Worm (Caenorhabditis elegans): Measurements from ENCODE around the gene best-5.

The best-5 gene

ce11 chrIII:9666668-9667067 is 23.4 kb downstream of the best-5 start:
- TF ChIP-seq nhr-23 (tag; optimal IDR thresholded peaks at IDR 0.05) (peak; percentile 5), lsy-12 (tag; optimal IDR thresholded peaks at IDR 0.05) (no peak), lin-15B (tag; optimal IDR thresholded peaks at IDR 0.05) (no peak), nhr-237 (tag; optimal IDR thresholded peaks at IDR 0.05) (no peak), skn-1 (tag; optimal IDR thresholded peaks at IDR 0.05) (no peak), nfya-1 (tag; optimal IDR thresholded peaks at IDR 0.05; ENCODE audit: insufficient read depth) (peak; percentile 14), egl-27 (tag; optimal IDR thresholded peaks at IDR 0.05) (no peak), daf-12 (tag; optimal IDR thresholded peaks at IDR 0.05) (no peak), nhr-25 (tag; optimal IDR thresholded peaks at IDR 0.05) (peak; percentile 19), unc-39 (tag; optimal IDR thresholded peaks at IDR 0.05) (no peak), elt-3 (tag; optimal IDR thresholded peaks at IDR 0.05) (no peak), pha-4 (tag; optimal IDR thresholded peaks at IDR 0.05) (peak; percentile 77)

- TF ChIP-seq pha-4 (tag; optimal IDR thresholded peaks at IDR 0.05) (peak; percentile 13), zag-1 (tag; optimal IDR thresholded peaks at IDR 0.05) (no peak), nhr-23 (tag; optimal IDR thresholded peaks at IDR 0.05) (peak; percentile 67), R02D3.7 (tag; optimal IDR thresholded peaks at IDR 0.05) (no peak), ceh-28 (tag; optimal IDR thresholded peaks at IDR 0.05) (no peak), tbx-2 (tag; optimal IDR thresholded peaks at IDR 0.05) (no peak), nhr-25 (tag; optimal IDR thresholded peaks at IDR 0.05) (peak; percentile 64)
These were observed 23.8 kb downstream of the best-5 start for ce11 chrIII:9666239-9666638.

ce11 chrIII:9665490-9666179 is 24.4 kb downstream of the best-5 start:
- TF ChIP-seq nfya-1 (tag; optimal IDR thresholded peaks at IDR 0.05; ENCODE audit: insufficient read depth) (peak; percentile 64), elt-1 (tag; optimal IDR thresholded peaks at IDR 0.05) (no peak), skn-1 (tag; optimal IDR thresholded peaks at IDR 0.05) (no peak), ZK546.5 (tag; optimal IDR thresholded peaks at IDR 0.05) (no peak), hmg-11 (tag; optimal IDR thresholded peaks at IDR 0.05) (peak; percentile 26), ceh-16 (tag; optimal IDR thresholded peaks at IDR 0.05) (no peak), mml-1 (tag; optimal IDR thresholded peaks at IDR 0.05) (no peak), ceh-82 (tag; optimal IDR thresholded peaks at IDR 0.05) (no peak), zag-1 (tag; optimal IDR thresholded peaks at IDR 0.05) (no peak), nhr-237 (tag; optimal IDR thresholded peaks at IDR 0.05) (no peak), nhr-11 (tag; optimal IDR thresholded peaks at IDR 0.05) (no peak), unc-62 (GFP tag; optimal IDR thresholded peaks at IDR 0.05) (peak; percentile 57), nhr-12 (tag; optimal IDR thresholded peaks at IDR 0.05) (no peak), elt-3 (tag; optimal IDR thresholded peaks at IDR 0.05) (no peak), ama-1 (optimal IDR thresholded peaks at IDR 0.05) (no peak), nhr-76 (tag; optimal IDR thresholded peaks at IDR 0.05) (no peak), nhr-77 (tag; optimal IDR thresholded peaks at IDR 0.05) (no peak), nhr-43 (tag; optimal IDR thresholded peaks at IDR 0.05; ENCODE audit: poor library complexity, severe bottlenecking) (peak; percentile 42), pha-4 (tag; optimal IDR thresholded peaks at IDR 0.05) (no peak), pqm-1 (tag; optimal IDR thresholded peaks at IDR 0.05) (peak; percentile 80), ztf-11 (tag; optimal IDR thresholded peaks at IDR 0.05) (no peak), ceh-9 (tag; optimal IDR thresholded peaks at IDR 0.05) (no peak), elt-2 (tag; optimal IDR thresholded peaks at IDR 0.05) (peak; percentile 85), eor-1 (tag; optimal IDR thresholded peaks at IDR 0.05) (no peak), lin-39 (tag; optimal IDR thresholded peaks at IDR 0.05) (peak; percentile 62), fkh-2 (tag; optimal IDR thresholded peaks at IDR 0.05) (no peak), nhr-23 (tag; optimal IDR thresholded peaks at IDR 0.05) (peak; percentile 9), aly-2 (tag; optimal IDR thresholded peaks at IDR 0.05) (no peak), lsy-12 (tag; optimal IDR thresholded peaks at IDR 0.05) (peak; percentile 5), daf-12 (tag; optimal IDR thresholded peaks at IDR 0.05) (no peak), sea-2 (GFP tag; optimal IDR thresholded peaks at IDR 0.05) (no peak), tbx-2 (tag; optimal IDR thresholded peaks at IDR 0.05) (no peak), ztf-4 (tag; optimal IDR thresholded peaks at IDR 0.05) (no peak), mdl-1 (tag; optimal IDR thresholded peaks at IDR 0.05) (peak; percentile 14), fkh-10 (GFP tag; optimal IDR thresholded peaks at IDR 0.05) (peak; percentile 41), unc-39 (tag; optimal IDR thresholded peaks at IDR 0.05) (no peak), R02D3.7 (tag; optimal IDR thresholded peaks at IDR 0.05) (peak; percentile 4), egl-5 (tag; optimal IDR thresholded peaks at IDR 0.05) (peak; percentile 45), snpc-4 (tag; optimal IDR thresholded peaks at IDR 0.05) (no peak), jun-1 (tag; optimal IDR thresholded peaks at IDR 0.05) (no peak), nhr-25 (tag; optimal IDR thresholded peaks at IDR 0.05) (peak; percentile 45), fos-1 (tag; optimal IDR thresholded peaks at IDR 0.05) (no peak), nhr-28 (tag; optimal IDR thresholded peaks at IDR 0.05) (no peak), nhr-67 (tag; optimal IDR thresholded peaks at IDR 0.05) (no peak), ceh-28 (tag; optimal IDR thresholded peaks at IDR 0.05) (no peak), egl-27 (tag; optimal IDR thresholded peaks at IDR 0.05) (no peak), lin-15B (tag; optimal IDR thresholded peaks at IDR 0.05) (peak; percentile 38)
